Fruit fly (Drosophila melanogaster): ENCODE data around the gene Sgs3.

Sgs3 gene

dm6 chr3L:11551949-11552348 is 39.9 kb downstream of the Sgs3 start:
- TF ChIP-seq CG14655 (GFP tag; optimal IDR thresholded peaks at IDR 0.05) (peak; percentile 76), CG32121 (GFP tag; IDR thresholded peaks at IDR 0.05) (peak; percentile 60), CG10348 (GFP tag; IDR thresholded peaks at IDR 0.05) (no peak), Pif1A (GFP tag; optimal IDR thresholded peaks at IDR 0.05) (peak; percentile 55), CG4496 (GFP tag; IDR thresholded peaks at IDR 0.05) (peak; percentile 65; the same call in 1 of the 3 replicates), EcR (GFP tag; optimal IDR thresholded peaks at IDR 0.05) (no peak), fd96Ca (GFP tag; IDR thresholded peaks at IDR 0.05) (peak; percentile 11; the same call in 1 of the 3 replicates), Snoo (tag; optimal IDR thresholded peaks at IDR 0.05) (peak; percentile 24), Ets98B (GFP tag; IDR thresholded peaks at IDR 0.05) (peak; percentile 52), CG34367 (tag; optimal IDR thresholded peaks at IDR 0.05) (peak; percentile 19), CG8301 (tag; optimal IDR thresholded peaks at IDR 0.05) (peak; percentile 58), CG13204 (GFP tag; optimal IDR thresholded peaks at IDR 0.05) (no peak), CG9948 (tag; optimal IDR thresholded peaks at IDR 0.05) (peak; percentile 54), CG15710 (tag; optimal IDR thresholded peaks at IDR 0.05) (peak; percentile 66), gl (tag; optimal IDR thresholded peaks at IDR 0.05) (no peak), CG17806 (tag; optimal IDR thresholded peaks at IDR 0.05) (peak; percentile 55), CG8159 (tag; optimal IDR thresholded peaks at IDR 0.05) (peak; percentile 75), rn (GFP tag; IDR thresholded peaks at IDR 0.05) (peak; percentile 52; the same call in 1 of the 2 replicates), Pif1B (GFP tag; optimal IDR thresholded peaks at IDR 0.05) (peak; percentile 29)

DNA sequence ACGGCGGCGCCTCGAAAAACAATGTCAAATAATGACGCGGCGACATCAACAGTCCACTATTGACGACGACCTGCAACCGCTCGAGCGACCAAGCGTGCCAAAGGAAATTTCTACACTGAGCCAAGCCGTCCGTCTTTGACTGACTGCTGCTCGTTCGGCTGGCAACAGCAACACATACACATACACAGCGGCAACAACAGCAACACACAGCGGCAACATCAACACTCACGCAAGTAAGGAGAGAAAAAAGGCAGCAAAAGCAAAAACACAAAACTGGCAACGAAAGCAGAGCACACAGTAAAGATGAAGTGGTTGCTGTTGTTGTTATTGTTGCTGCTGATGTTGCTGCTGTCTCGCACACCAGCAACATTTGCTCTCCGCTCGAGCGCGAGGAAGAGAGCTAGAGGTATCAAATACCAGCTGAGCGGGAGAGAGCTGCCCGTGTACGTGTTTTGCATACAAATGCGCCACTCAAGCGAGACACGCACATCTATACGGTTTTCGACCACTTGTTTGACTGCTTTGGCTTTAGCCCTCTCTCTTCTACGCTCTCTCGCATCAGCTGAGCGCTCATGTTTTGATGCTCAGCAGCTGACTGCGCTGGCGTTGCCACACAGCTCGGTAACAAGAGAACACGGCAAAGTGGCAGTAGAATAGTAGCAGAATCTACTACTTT is 41.1 kb downstream of the Sgs3 start:
- TF ChIP-seq Snoo (tag; optimal IDR thresholded peaks at IDR 0.05) (peak; percentile 42), Ets98B (GFP tag; IDR thresholded peaks at IDR 0.05) (peak; percentile 83), CG12605 (GFP tag; IDR thresholded peaks at IDR 0.05) (peak; percentile 95), Pif1A (GFP tag; optimal IDR thresholded peaks at IDR 0.05) (peak; percentile 21), CG13204 (GFP tag; optimal IDR thresholded peaks at IDR 0.05) (peak; percentile 94), CG15710 (tag; optimal IDR thresholded peaks at IDR 0.05) (peak; percentile 61), CG32121 (GFP tag; IDR thresholded peaks at IDR 0.05) (peak; percentile 79), CG14655 (GFP tag; optimal IDR thresholded peaks at IDR 0.05) (peak; percentile 65), gl (tag; optimal IDR thresholded peaks at IDR 0.05) (peak; percentile 86), CG17806 (tag; optimal IDR thresholded peaks at IDR 0.05) (peak; percentile 45), rn (GFP tag; IDR thresholded peaks at IDR 0.05) (no peak), D1 (tag; optimal IDR thresholded peaks at IDR 0.05) (no peak), CG4496 (GFP tag; IDR thresholded peaks at IDR 0.05) (peak; percentile 69; the same call in 2 of the 3 replicates), CG8301 (tag; optimal IDR thresholded peaks at IDR 0.05) (peak; percentile 44), fd96Ca (GFP tag; IDR thresholded peaks at IDR 0.05) (peak; percentile 79), CG8159 (tag; optimal IDR thresholded peaks at IDR 0.05) (peak; percentile 32), EcR (GFP tag; optimal IDR thresholded peaks at IDR 0.05) (peak; percentile 81), Pif1B (GFP tag; optimal IDR thresholded peaks at IDR 0.05) (peak; percentile 57), CG10348 (GFP tag; IDR thresholded peaks at IDR 0.05) (no peak), CG9948 (tag; optimal IDR thresholded peaks at IDR 0.05) (peak; percentile 22), CG34367 (tag; optimal IDR thresholded peaks at IDR 0.05) (peak; percentile 65)

- TF ChIP-seq Pif1A (GFP tag; optimal IDR thresholded peaks at IDR 0.05), result no peak
- TF ChIP-seq CG10348 (GFP tag; IDR thresholded peaks at IDR 0.05), result no peak
- no peak for TF ChIP-seq CG34367 (tag; optimal IDR thresholded peaks at IDR 0.05)
- TF ChIP-seq CG13204 (GFP tag; optimal IDR thresholded peaks at IDR 0.05), result no peak
- no peak for TF ChIP-seq CG12605 (GFP tag; IDR thresholded peaks at IDR 0.05)
- TF ChIP-seq CG32121 (GFP tag; IDR thresholded peaks at IDR 0.05), result no peak
- TF ChIP-seq EcR (GFP tag; optimal IDR thresholded peaks at IDR 0.05), result no peak
- no peak for TF ChIP-seq CG9948 (tag; optimal IDR thresholded peaks at IDR 0.05)
- TF ChIP-seq rn (GFP tag; IDR thresholded peaks at IDR 0.05), result no peak
- no peak for TF ChIP-seq D1 (tag; optimal IDR thresholded peaks at IDR 0.05)
- no peak for TF ChIP-seq CG14655 (GFP tag; optimal IDR thresholded peaks at IDR 0.05)
- TF ChIP-seq CG8159 (tag; optimal IDR thresholded peaks at IDR 0.05), result no peak
- no peak for TF ChIP-seq Pif1B (GFP tag; optimal IDR thresholded peaks at IDR 0.05)
Measured at dm6 chr3L:11553672-11554068, 41.6 kb downstream of the Sgs3 start.

- TF ChIP-seq gl (tag; optimal IDR thresholded peaks at IDR 0.05), result peak; percentile 27
- TF ChIP-seq rn (GFP tag; IDR thresholded peaks at IDR 0.05), result peak; percentile 41
- TF ChIP-seq CG14655 (GFP tag; optimal IDR thresholded peaks at IDR 0.05), result peak; percentile 79
- TF ChIP-seq Pif1B (GFP tag; optimal IDR thresholded peaks at IDR 0.05), result peak; percentile 56
- peak; percentile 49 for TF ChIP-seq CG12605 (GFP tag; IDR thresholded peaks at IDR 0.05)
- TF ChIP-seq CG17806 (tag; optimal IDR thresholded peaks at IDR 0.05), result peak; percentile 73
- peak; percentile 55 for TF ChIP-seq CG9948 (tag; optimal IDR thresholded peaks at IDR 0.05)
- no peak for TF ChIP-seq fd96Ca (GFP tag; IDR thresholded peaks at IDR 0.05)
- TF ChIP-seq D1 (tag; optimal IDR thresholded peaks at IDR 0.05), result no peak
- TF ChIP-seq CG4496 (GFP tag; IDR thresholded peaks at IDR 0.05), result peak; percentile 61; the same call in 2 of the 3 replicates
- TF ChIP-seq EcR (GFP tag; optimal IDR thresholded peaks at IDR 0.05), result no peak
- TF ChIP-seq Pif1A (GFP tag; optimal IDR thresholded peaks at IDR 0.05), result peak; percentile 49
- no peak for TF ChIP-seq CG10348 (GFP tag; IDR thresholded peaks at IDR 0.05)
- TF ChIP-seq Snoo (tag; optimal IDR thresholded peaks at IDR 0.05), result peak; percentile 49
- peak; percentile 68 for TF ChIP-seq CG8301 (tag; optimal IDR thresholded peaks at IDR 0.05)
- TF ChIP-seq CG32121 (GFP tag; IDR thresholded peaks at IDR 0.05), result peak; percentile 56
- peak; percentile 71 for TF ChIP-seq CG15710 (tag; optimal IDR thresholded peaks at IDR 0.05)
- TF ChIP-seq CG34367 (tag; optimal IDR thresholded peaks at IDR 0.05), result peak; percentile 54
- peak; percentile 53; the same call in 1 of the 2 replicates for TF ChIP-seq Ets98B (GFP tag; IDR thresholded peaks at IDR 0.05)
- no peak for TF ChIP-seq CG13204 (GFP tag; optimal IDR thresholded peaks at IDR 0.05)
- TF ChIP-seq CG8159 (tag; optimal IDR thresholded peaks at IDR 0.05), result peak; percentile 81
Measured at dm6 chr3L:11554338-11554737, 42.3 kb downstream of the Sgs3 start.

dm6 chr3L:11554796-11555195 is 42.8 kb downstream of the Sgs3 start:
- TF ChIP-seq fd96Ca (GFP tag; IDR thresholded peaks at IDR 0.05) (no peak), Ets98B (GFP tag; IDR thresholded peaks at IDR 0.05) (no peak; the same call in 1 of the 2 replicates), Pif1B (GFP tag; optimal IDR thresholded peaks at IDR 0.05) (no peak), CG17806 (tag; optimal IDR thresholded peaks at IDR 0.05) (no peak), EcR (GFP tag; optimal IDR thresholded peaks at IDR 0.05) (no peak), CG34367 (tag; optimal IDR thresholded peaks at IDR 0.05) (no peak), CG15710 (tag; optimal IDR thresholded peaks at IDR 0.05) (no peak), CG8159 (tag; optimal IDR thresholded peaks at IDR 0.05) (no peak)
